Worm (Caenorhabditis elegans): Measurements from ENCODE around the gene zmp-5.
"Not testable (repeated sequence)": the region's sequence is repeated elsewhere in the genome, so short reads cannot be mapped to it uniquely, and the experiment has no call there.

The zmp-5 gene

ce11 chrX:12646546-12647167 is at the start of gene zmp-5:
Gene zmp-5 (plus strand): TSS chrX:12647117.
- TF ChIP-seq unc-62 (GFP tag; optimal IDR thresholded peaks at IDR 0.05) = no peak

ce11 chrX:12602611-12603010 is 44.3 kb upstream of the zmp-5 start:
- no peak for TF ChIP-seq unc-62 (GFP tag; optimal IDR thresholded peaks at IDR 0.05)

DNA sequence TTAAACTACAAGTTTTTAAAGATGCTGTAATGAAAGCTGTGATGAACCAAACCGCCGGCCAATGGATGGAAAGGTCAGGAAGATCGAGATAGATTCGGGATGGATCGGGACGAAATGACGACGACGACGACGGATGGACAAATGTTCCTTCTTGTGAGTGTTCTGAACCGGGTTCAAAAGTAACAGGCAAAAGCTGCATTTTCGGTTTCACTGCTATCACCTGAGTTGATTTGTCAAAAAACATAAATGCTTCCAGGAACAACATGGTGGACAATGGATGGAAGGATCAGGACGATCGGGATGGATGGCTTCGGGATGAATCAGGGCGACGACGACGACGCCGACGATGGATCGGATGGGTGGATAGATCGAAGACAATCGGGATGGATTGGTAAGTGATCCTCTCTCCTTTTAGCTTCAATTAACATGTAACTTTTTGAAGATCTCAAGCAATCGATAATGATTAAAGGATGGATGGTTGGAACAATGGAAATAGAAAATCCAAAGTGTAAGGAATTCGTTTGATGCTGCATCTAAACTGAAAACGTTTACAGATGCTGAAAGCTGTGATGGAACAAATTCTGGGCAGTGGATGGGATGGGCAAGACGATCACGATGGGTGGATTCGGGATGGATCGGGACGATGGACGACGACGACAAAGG is 43.5 kb upstream of the zmp-5 start, which contains the start of the genes T24D5.6 and R09A8.9:
Gene T24D5.6 (plus strand): TSS at position 301 of the 663 bp plus-strand sequence.
Gene R09A8.9 (plus strand): TSS at position 613 of the 663 bp plus-strand sequence.
- TF ChIP-seq unc-62 (GFP tag; optimal IDR thresholded peaks at IDR 0.05) = no peak

- TF ChIP-seq unc-62 (GFP tag; optimal IDR thresholded peaks at IDR 0.05) = not testable (repeated sequence)
These were observed 33.5 kb upstream of the zmp-5 start, which contains the start of gene R09A8.1 for ce11 chrX:12613451-12613850. Gene R09A8.1 (plus strand): TSS chrX:12613751.

DNA sequence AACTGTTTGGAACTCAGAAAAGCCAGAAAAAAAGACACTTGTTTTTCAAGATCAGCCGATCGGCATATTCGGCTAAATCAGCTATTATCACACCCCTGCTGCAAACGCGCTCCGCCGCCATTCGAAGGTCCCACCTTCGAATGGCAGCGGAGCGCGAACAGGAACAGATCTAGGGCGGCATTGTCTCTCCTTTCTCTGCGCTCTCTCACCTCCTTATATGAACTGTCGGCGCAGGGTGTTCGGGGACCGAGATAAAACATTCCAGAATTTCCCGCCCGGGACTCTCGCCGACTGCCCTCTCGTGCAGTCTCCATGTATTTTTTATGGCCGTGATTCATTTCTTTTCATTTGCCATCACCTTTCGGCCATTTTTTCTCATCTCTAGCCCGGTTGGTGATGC is 28.5 kb upstream of the zmp-5 start:
- no peak for TF ChIP-seq unc-62 (GFP tag; optimal IDR thresholded peaks at IDR 0.05)

DNA sequence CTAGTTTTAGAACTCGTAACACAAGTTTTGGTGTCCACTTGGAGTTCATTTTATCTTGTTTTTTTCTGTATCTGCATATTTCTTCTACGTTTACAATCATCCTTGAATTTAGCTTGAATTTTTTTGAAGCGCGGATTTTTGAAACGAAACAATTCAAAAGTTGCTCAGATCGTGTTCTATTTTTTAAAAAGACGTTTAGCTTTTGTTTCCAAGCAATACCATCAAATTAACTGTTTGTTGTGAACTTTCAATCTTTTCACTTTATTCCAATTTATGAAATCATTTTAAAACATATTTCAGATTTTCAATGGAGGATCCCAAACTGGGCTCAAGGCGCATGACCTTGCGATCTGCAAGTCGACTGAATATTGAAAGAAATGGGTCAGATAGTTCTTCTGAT is 27.8 kb upstream of the zmp-5 start, which contains the start of gene R09A8.2:
Gene R09A8.2 (plus strand): TSS at position 301 of the 400 bp plus-strand sequence.
- no peak for TF ChIP-seq unc-62 (GFP tag; optimal IDR thresholded peaks at IDR 0.05)

DNA sequence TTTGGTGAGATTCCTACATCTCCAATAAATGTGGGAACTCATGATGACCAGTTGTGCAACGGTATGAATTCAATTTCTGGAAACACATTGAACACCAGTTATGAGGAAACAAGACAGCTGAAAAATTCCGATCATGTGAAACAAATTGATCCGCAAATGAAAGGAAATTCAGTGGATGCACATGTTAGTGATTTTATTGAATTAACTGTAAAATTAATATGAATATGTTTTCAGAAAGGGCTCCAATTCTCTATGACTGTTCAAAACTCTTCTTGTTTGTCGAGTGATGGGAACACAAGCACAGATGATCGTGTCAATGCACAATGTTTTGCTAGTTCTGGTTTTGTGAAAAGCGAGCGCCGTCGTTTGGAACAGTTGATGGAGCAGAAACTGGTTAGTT is 26.6 kb upstream of the zmp-5 start:
- TF ChIP-seq unc-62 (GFP tag; optimal IDR thresholded peaks at IDR 0.05) = no peak

ce11 chrX:12627797-12628196 is 19.1 kb upstream of the zmp-5 start:
- TF ChIP-seq unc-62 (GFP tag; optimal IDR thresholded peaks at IDR 0.05) = no peak

DNA sequence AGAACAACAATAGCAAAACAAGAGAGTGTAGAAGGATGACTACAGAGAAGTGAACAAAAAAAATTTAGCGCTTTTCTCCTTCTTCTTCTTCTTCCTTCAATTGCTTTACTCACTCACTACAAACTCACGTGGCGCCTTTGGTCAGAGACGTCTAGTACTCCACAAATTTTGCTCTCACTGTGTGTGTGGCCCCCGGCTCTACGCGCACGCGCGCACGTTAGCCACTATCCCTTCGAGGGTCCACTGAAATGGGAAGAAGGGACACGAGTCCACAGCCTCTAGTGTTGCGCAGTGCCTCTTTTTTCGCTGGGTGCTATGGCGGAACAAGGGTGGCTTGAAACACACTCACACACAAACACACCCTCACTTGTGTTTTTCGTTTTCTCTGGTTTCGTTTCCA is 17.7 kb upstream of the zmp-5 start:
- TF ChIP-seq unc-62 (GFP tag; optimal IDR thresholded peaks at IDR 0.05) = no peak

ce11 chrX:12630005-12630404 is 16.9 kb upstream of the zmp-5 start:
- TF ChIP-seq unc-62 (GFP tag; optimal IDR thresholded peaks at IDR 0.05) = no peak

DNA sequence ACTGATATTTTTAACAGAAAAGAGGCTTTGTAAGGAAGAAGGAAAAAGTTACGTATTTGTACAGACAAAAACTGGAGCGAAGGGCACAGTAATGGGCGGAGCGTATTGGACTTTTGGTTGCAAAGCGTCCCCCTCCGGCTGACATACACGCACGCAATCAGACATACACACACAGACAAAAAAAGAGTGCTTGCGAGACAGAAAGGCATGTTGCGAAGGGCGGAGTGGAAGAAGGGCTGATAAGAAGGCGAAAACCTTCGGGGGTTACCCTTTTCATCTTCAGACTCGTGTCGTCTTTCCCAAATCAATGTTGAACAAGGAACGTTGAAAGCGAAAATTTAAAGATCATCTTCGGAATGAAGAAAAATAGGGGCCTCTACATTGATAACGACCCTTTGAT is 16.4 kb upstream of the zmp-5 start:
- TF ChIP-seq unc-62 (GFP tag; optimal IDR thresholded peaks at IDR 0.05) = no peak

- no peak for TF ChIP-seq unc-62 (GFP tag; optimal IDR thresholded peaks at IDR 0.05)
These were observed 15.5 kb upstream of the zmp-5 start for ce11 chrX:12631446-12631845.

- no peak for TF ChIP-seq unc-62 (GFP tag; optimal IDR thresholded peaks at IDR 0.05)
These were observed 14.3 kb upstream of the zmp-5 start for ce11 chrX:12632657-12633056.

DNA sequence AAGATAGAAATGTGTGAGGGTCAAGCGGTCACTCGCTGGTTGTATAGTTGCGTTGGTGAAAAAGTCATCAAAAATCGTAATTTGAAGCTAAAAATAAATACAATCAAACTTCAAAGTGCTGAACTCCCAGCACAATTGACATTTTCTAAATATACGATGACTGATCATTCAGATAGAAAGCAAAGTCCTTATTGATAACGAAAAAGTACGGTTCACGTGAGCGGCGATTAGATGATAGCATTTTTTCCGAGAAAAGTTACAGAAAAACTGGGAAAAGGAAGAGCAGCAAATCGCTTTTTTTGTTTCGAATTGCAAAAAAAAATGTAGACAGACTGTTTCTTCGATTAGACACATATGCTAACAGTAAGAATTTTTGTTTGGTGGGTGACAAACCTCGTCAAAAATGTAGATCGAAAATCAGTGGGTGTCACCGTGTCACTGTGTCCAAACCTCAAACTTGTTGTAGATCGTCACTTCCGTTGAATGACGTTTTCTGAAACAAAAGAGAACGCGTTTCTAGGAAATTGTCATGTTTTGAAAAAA is 13.0 kb upstream of the zmp-5 start, which contains the start of gene ivns-1:
Gene ivns-1 (minus strand): TSS at position 493 of the 543 bp plus-strand sequence.
- TF ChIP-seq unc-62 (GFP tag; optimal IDR thresholded peaks at IDR 0.05) = no peak

ce11 chrX:12635010-12635409 is 11.9 kb upstream of the zmp-5 start:
- no peak for TF ChIP-seq unc-62 (GFP tag; optimal IDR thresholded peaks at IDR 0.05)

ce11 chrX:12636242-12636641 is 10.7 kb upstream of the zmp-5 start:
- no peak for TF ChIP-seq unc-62 (GFP tag; optimal IDR thresholded peaks at IDR 0.05)

DNA sequence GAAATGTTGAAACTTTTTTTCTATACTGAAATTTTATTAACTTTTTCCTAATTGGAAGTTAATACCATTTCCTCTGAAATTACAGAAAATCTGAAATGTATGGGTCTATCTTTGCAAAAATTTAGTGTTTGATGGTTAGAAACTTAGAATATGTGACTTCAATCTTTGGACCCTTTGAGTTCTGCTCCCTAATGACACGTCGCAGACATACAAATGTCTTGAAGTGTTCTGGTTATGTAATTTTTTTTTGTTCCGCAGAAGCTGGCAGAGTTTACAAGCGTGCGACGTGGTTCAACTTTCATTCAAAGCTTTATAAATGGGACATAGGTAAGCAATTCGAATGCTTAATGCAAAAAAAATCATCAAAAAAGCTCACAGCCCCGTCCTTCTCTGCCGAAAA is 8.9 kb upstream of the zmp-5 start:
- TF ChIP-seq unc-62 (GFP tag; optimal IDR thresholded peaks at IDR 0.05) = no peak

All from whole organism, dauer.